Worm (Caenorhabditis elegans) whole organism, L4 larva: ENCODE results near the gene F59A1.11.

ENCODE experiments used
- R02D3.7 ChIP-seq: fragments of 150-350 bp; sonication (generic microtip); optimal IDR thresholded peaks from 3 replicates; lab custom pipeline; 2014; ENCODE audit warnings: missing biosample characterization, missing genetic modification characterization
- T26A8.4 ChIP-seq: fragments of 200-800 bp; sonication (Bioruptor generic); IDR thresholded peaks from 2 replicates; pipeline ENCODE4 v1.3.6; 2022; ENCODE audit warnings: missing genetic modification characterization, missing compliant biosample characterization
- Y48G9A.11 ChIP-seq: fragments of 200-800 bp; sonication (Bioruptor generic); IDR thresholded peaks from 2 replicates; pipeline ENCODE4 v1.3.6; 2022; ENCODE audit warnings: missing genetic modification reagents, missing genetic modification characterization, missing compliant biosample characterization
- Y75B8A.6 ChIP-seq: fragments of 200-800 bp; sonication (Bioruptor generic); IDR thresholded peaks from 2 replicates; pipeline ENCODE4 v1.3.6; 2022; ENCODE audit warnings: missing genetic modification reagents, missing genetic modification characterization, missing compliant biosample characterization
- aha-1 ChIP-seq: fragments of 150-350 bp; peaks from one replicate; lab custom pipeline; 2014; ENCODE audit warnings: missing biosample characterization, missing genetic modification characterization
- aly-2 ChIP-seq: sonication (generic microtip); optimal IDR thresholded peaks from 2 replicates; lab custom pipeline; 2018; ENCODE audit warnings: missing biosample characterization, missing genetic modification characterization
- attf-4 ChIP-seq: sonication (generic microtip); optimal IDR thresholded peaks from 3 replicates; lab custom pipeline; 2017; ENCODE audit warnings: missing biosample characterization, missing genetic modification characterization
- ceh-32 ChIP-seq: sonication (generic microtip); optimal IDR thresholded peaks from 2 replicates; lab custom pipeline; 2016; ENCODE audit warnings: mild to moderate bottlenecking, missing genetic modification characterization, missing compliant biosample characterization; ENCODE audit not compliant: poor library complexity
- ceh-44 ChIP-seq: fragments of 200-800 bp; sonication (Bioruptor generic); IDR thresholded peaks from 2 replicates; pipeline ENCODE4 v1.3.6; 2022; ENCODE audit warnings: missing genetic modification reagents, missing genetic modification characterization, missing compliant biosample characterization
- ceh-62 ChIP-seq: sonication (generic microtip); optimal IDR thresholded peaks from 2 replicates; lab custom pipeline; 2017; ENCODE audit warnings: missing biosample characterization, missing genetic modification characterization
- ceh-82 ChIP-seq: sonication (generic microtip); optimal IDR thresholded peaks from 2 replicates; lab custom pipeline; 2017; ENCODE audit warnings: missing biosample characterization, missing genetic modification characterization
- ces-1 ChIP-seq: fragments of 150-350 bp; sonication (generic microtip); optimal IDR thresholded peaks from 4 replicates; lab custom pipeline; 2014; ENCODE audit warnings: missing biosample characterization, missing genetic modification reagents, missing genetic modification characterization
- cey-2 ChIP-seq: sonication (generic microtip); optimal IDR thresholded peaks from 3 replicates; lab custom pipeline; 2017; ENCODE audit warnings: missing genetic modification characterization, mild to moderate bottlenecking, missing compliant biosample characterization, antibody characterized with exemption, borderline replicate concordance; ENCODE audit not compliant: insufficient read depth
- ctbp-1 ChIP-seq: fragments of 200-800 bp; sonication (Bioruptor generic); IDR thresholded peaks from 2 replicates; pipeline ENCODE4 v1.3.6; 2022; ENCODE audit warnings: missing genetic modification reagents, missing genetic modification characterization, missing compliant biosample characterization
- daf-19 ChIP-seq: fragments of 200-800 bp; sonication (Bioruptor generic); conservative IDR thresholded peaks from 2 replicates; pipeline ENCODE4 v1.3.6; 2022; ENCODE audit warnings: missing genetic modification characterization, missing compliant biosample characterization
- daf-8 ChIP-seq: fragments of 200-800 bp; sonication (Bioruptor generic); IDR thresholded peaks from 2 replicates; pipeline ENCODE4 v1.3.6; 2022; ENCODE audit warnings: missing genetic modification characterization, missing compliant biosample characterization
- dmd-6 ChIP-seq: fragments of 200-800 bp; sonication (Bioruptor generic); IDR thresholded peaks from 2 replicates; pipeline ENCODE4 v1.3.6; 2022; ENCODE audit warnings: missing genetic modification reagents, missing genetic modification characterization, missing compliant biosample characterization
- dmd-9 ChIP-seq: fragments of 200-800 bp; sonication (Bioruptor generic); IDR thresholded peaks from 2 replicates; pipeline ENCODE4 v1.3.6; 2022; ENCODE audit warnings: missing genetic modification reagents, missing genetic modification characterization, missing compliant biosample characterization
- dpl-1 ChIP-seq: fragments of 150-350 bp; optimal IDR thresholded peaks from 2 replicates; lab custom pipeline; 2014; ENCODE audit warnings: missing biosample characterization, missing genetic modification reagents, missing genetic modification characterization
- dve-1 ChIP-seq: sonication (generic microtip); optimal IDR thresholded peaks from 2 replicates; lab custom pipeline; 2017; ENCODE audit warnings: antibody characterized with exemption, mild to moderate bottlenecking, missing genetic modification characterization, missing compliant biosample characterization; ENCODE audit not compliant: insufficient read depth
- egl-27 ChIP-seq: sonication (generic microtip); optimal IDR thresholded peaks from 3 replicates; lab custom pipeline; 2017; ENCODE audit warnings: missing biosample characterization, missing genetic modification reagents, missing genetic modification characterization
- fkh-10 ChIP-seq: fragments of 150-350 bp; optimal IDR thresholded peaks from 2 replicates; lab custom pipeline; 2014; ENCODE audit warnings: missing biosample characterization, missing genetic modification reagents, missing genetic modification characterization
- hif-1 ChIP-seq, 2 experiments: sonication (generic microtip); optimal IDR thresholded peaks; 2 replicates each; lab custom pipeline; 2016 to 2017; ENCODE audit warnings: missing compliant biosample characterization in 2 of 2, missing genetic modification characterization in 2 of 2, missing genetic modification reagents in 2 of 2, missing genotype in 2 of 2, mild to moderate bottlenecking in 1 of 2
- hlh-11 ChIP-seq: fragments of 200-800 bp; sonication (Bioruptor generic); optimal IDR thresholded peaks from 2 replicates; lab custom pipeline; 2018; ENCODE audit warnings: mild to moderate bottlenecking, missing genetic modification characterization, missing compliant biosample characterization
- hlh-30 ChIP-seq: sonication (generic microtip); optimal IDR thresholded peaks from 2 replicates; lab custom pipeline; 2017; ENCODE audit warnings: antibody characterized with exemption, mild to moderate bottlenecking, missing genetic modification characterization, missing compliant biosample characterization; ENCODE audit not compliant: insufficient read depth
- lin-1 ChIP-seq: fragments of 200-800 bp; sonication (Bioruptor generic); IDR thresholded peaks from 2 replicates; pipeline ENCODE4 v1.3.6; 2022; ENCODE audit warnings: missing genetic modification reagents, missing genetic modification characterization, missing compliant biosample characterization
- lin-13 ChIP-seq: fragments of 150-350 bp; optimal IDR thresholded peaks from 2 replicates; lab custom pipeline; 2014; ENCODE audit warnings: missing biosample characterization, missing genetic modification reagents, missing genetic modification characterization
- lin-38 ChIP-seq: fragments of 200-800 bp; sonication (Bioruptor generic); IDR thresholded peaks from 2 replicates; pipeline ENCODE4 v1.3.6; 2022; ENCODE audit warnings: missing genetic modification reagents, missing genetic modification characterization, missing compliant biosample characterization
- mdl-1 ChIP-seq, 2 experiments: fragments of 150-350 bp in 1 of 2; sonication (generic microtip) in 1 of 2; optimal IDR thresholded peaks; 2 replicates each; lab custom pipeline; 2014 to 2017; ENCODE audit warnings: missing biosample characterization in 2 of 2, missing genetic modification characterization in 2 of 2
- mdt-29 ChIP-seq: fragments of 200-800 bp; sonication (Bioruptor generic); IDR thresholded peaks from 2 replicates; pipeline ENCODE4 v1.3.6; 2022; ENCODE audit warnings: missing genetic modification reagents, missing genetic modification characterization, missing compliant biosample characterization
- mep-1 ChIP-seq: fragments of 150-350 bp; sonication (generic microtip); optimal IDR thresholded peaks from 3 replicates; lab custom pipeline; 2014; ENCODE audit warnings: missing biosample characterization, missing genetic modification characterization
- mes-2 ChIP-seq: sonication (generic microtip); optimal IDR thresholded peaks from 2 replicates; lab custom pipeline; 2016; ENCODE audit warnings: missing genotype, mild to moderate bottlenecking, missing genetic modification characterization, missing compliant biosample characterization; ENCODE audit not compliant: poor library complexity, severe bottlenecking
- mxl-2 ChIP-seq: fragments of 200-800 bp; sonication (Bioruptor generic); conservative IDR thresholded peaks from 2 replicates; pipeline ENCODE4 v1.3.6; 2022; ENCODE audit warnings: missing genetic modification reagents, missing genetic modification characterization, missing compliant biosample characterization
- nhr-10 ChIP-seq: fragments of 150-350 bp; optimal IDR thresholded peaks from 2 replicates; lab custom pipeline; 2014; ENCODE audit warnings: missing biosample characterization, missing genetic modification characterization
- nhr-102 ChIP-seq: sonication (generic microtip); optimal IDR thresholded peaks from 2 replicates; lab custom pipeline; 2016; ENCODE audit warnings: mild to moderate bottlenecking, missing genetic modification characterization, moderate library complexity, missing compliant biosample characterization
- nhr-28 ChIP-seq: fragments of 150-350 bp; optimal IDR thresholded peaks from 2 replicates; lab custom pipeline; 2014; ENCODE audit warnings: missing biosample characterization, missing genetic modification characterization
- nhr-41 ChIP-seq: fragments of 200-800 bp; sonication (Bioruptor generic); IDR thresholded peaks from 2 replicates; pipeline ENCODE4 v1.3.6; 2022; ENCODE audit warnings: missing genetic modification reagents, missing genetic modification characterization, missing compliant biosample characterization
- nhr-6 ChIP-seq: fragments of 150-350 bp; optimal IDR thresholded peaks from 2 replicates; lab custom pipeline; 2014; ENCODE audit warnings: missing biosample characterization, missing genetic modification characterization
- nhr-77 ChIP-seq: fragments of 150-350 bp; optimal IDR thresholded peaks from 2 replicates; lab custom pipeline; 2014; ENCODE audit warnings: missing biosample characterization, missing genetic modification characterization
- php-3 ChIP-seq: fragments of 200-800 bp; sonication (Bioruptor generic); IDR thresholded peaks from 2 replicates; pipeline ENCODE4 v1.3.6; 2022; ENCODE audit warnings: missing genetic modification reagents, missing genetic modification characterization, missing compliant biosample characterization
- saeg-2 ChIP-seq: fragments of 200-800 bp; sonication (Bioruptor generic); IDR thresholded peaks from 2 replicates; pipeline ENCODE4 v1.3.6; 2022; ENCODE audit warnings: missing genetic modification reagents, missing genetic modification characterization, missing compliant biosample characterization
- sdz-12 ChIP-seq: fragments of 200-800 bp; sonication (Bioruptor generic); optimal IDR thresholded peaks from 2 replicates; lab custom pipeline; 2018; ENCODE audit warnings: mild to moderate bottlenecking, missing genetic modification characterization, missing compliant biosample characterization
- set-16 ChIP-seq: fragments of 200-800 bp; sonication (Bioruptor generic); IDR thresholded peaks from 2 replicates; pipeline ENCODE4 v1.3.6; 2022; ENCODE audit warnings: missing genetic modification reagents, missing genetic modification characterization, missing compliant biosample characterization
- tag-97 ChIP-seq: fragments of 200-800 bp; sonication (Bioruptor generic); IDR thresholded peaks from 2 replicates; pipeline ENCODE4 v1.3.6; 2022; ENCODE audit warnings: missing genetic modification characterization, missing compliant biosample characterization
- tra-1 ChIP-seq: fragments of 200-800 bp; sonication (Bioruptor generic); IDR thresholded peaks from 2 replicates; pipeline ENCODE4 v1.3.6; 2022; ENCODE audit warnings: missing genetic modification reagents, missing genetic modification characterization, missing compliant biosample characterization
- unc-130 ChIP-seq: sonication (generic microtip); optimal IDR thresholded peaks from 2 replicates; lab custom pipeline; 2016; ENCODE audit warnings: missing genetic modification reagents, missing genetic modification characterization, missing compliant biosample characterization
- zip-11 ChIP-seq: fragments of 200-800 bp; sonication (Bioruptor generic); IDR thresholded peaks from 2 replicates; pipeline ENCODE4 v1.3.6; 2022; ENCODE audit warnings: missing genetic modification characterization, missing compliant biosample characterization

Gene F59A1.11

DNA sequence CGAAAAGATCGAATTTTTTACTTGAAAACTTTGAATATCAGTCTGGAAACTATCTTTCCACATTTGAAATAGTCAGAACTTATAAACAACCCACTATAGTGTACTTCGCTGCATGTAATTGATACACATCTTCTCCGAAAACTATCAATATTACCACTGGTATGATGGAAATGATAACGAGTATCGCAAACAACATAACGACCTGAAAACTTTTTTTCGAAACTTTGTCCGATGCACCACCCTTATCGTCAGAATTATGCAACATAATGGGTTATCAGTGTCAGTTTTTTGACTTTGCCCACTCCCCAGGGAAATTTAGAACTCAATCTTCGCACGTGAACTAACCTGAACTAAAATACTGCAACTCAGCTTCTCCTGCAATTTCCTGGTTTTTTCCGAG lies 3.5 kb downstream of the F59A1.11 start (continued):
- TF ChIP-seq mes-2 (tag; lab: Kevin White, UChicago) (no peak), mdt-29 (GFP tag; lab: Robert Waterston, UW) (no peak), R02D3.7 (tag; lab: Kevin White, UChicago) (no peak), tra-1 (GFP tag; lab: Robert Waterston, UW) (0 out of 2 replicates have a peak, but pooled peaks have one; percentile 34), ces-1 (no peak), ceh-44 (GFP tag; lab: Robert Waterston, UW) (no peak)
- TF ChIP-seq, all 104 proteins: peak for 8

DNA sequence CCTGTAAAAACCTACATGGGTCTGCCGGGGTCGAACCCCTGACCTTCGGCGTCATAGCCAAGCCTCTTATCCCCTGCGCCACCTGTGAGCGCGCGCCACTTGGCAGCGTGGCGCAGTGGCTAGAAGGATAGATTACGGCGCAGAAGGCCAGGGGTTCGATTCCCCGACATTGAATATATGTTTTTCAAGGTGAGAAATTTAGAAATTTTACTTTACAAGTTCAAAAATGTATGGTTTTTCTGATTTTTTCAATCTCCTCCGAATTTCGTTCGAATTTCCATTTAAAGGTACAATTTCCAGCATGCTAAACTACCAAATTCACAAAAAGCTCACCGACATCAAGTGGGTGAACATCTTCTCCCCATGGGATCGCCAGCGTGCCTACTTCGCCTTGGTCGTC lies 5.8 kb downstream of the F59A1.11 start, which contains the start of gene dgat-2:
Gene dgat-2, plus strand, starts transcription at position 301 of the 400 bp plus-strand sequence.
- TF ChIP-seq set-16 (GFP tag; lab: Robert Waterston, UW) (peak; percentile 66), aha-1 (tag; lab: Kevin White, UChicago) (peak; percentile 19), hif-1 (tag; optimal IDR thresholded peaks at IDR 0.05; lab: Kevin White, UChicago) (no peak)

DNA sequence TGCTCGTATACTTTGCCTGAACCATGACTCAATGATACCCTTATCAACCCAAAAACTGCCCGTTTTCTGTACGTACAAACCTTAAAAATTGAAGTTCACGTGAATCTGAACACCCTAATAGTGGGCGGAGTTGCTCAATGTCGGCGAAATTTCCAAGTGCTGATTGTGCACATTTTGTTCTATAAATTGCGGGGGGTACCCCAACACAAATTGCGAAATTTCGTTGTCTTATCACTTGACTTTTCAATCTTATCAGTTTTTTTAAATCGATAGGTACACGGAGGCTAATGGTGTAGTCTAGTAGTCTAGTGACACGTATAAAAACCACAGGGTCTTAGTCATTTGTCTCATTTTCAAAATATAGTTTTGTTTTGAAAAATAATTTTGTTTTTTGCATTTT lies 6.6 kb downstream of the F59A1.11 start, which contains the start of gene fbxa-108:
Gene fbxa-108, minus strand, starts transcription at position 158 of the 400 bp plus-strand sequence.
- TF ChIP-seq zip-11: no peak
- TF ChIP-seq php-3 (GFP tag; lab: Robert Waterston, UW): peak; percentile 85
- no peak for TF ChIP-seq dmd-9 (GFP tag; lab: Robert Waterston, UW)
- TF ChIP-seq ctbp-1 (GFP tag; lab: Robert Waterston, UW): no peak
- TF ChIP-seq attf-4: no peak
- peak; percentile 90 for TF ChIP-seq nhr-77 (tag; lab: Kevin White, UChicago)
- no peak for TF ChIP-seq tag-97 (GFP tag; lab: Robert Waterston, UW)
- TF ChIP-seq cey-2 (tag; lab: Kevin White, UChicago): peak; percentile 40
- TF ChIP-seq ceh-82 (tag; lab: Kevin White, UChicago): no peak
- peak; percentile 7 to 45 for TF ChIP-seq hif-1 (tag; optimal IDR thresholded peaks at IDR 0.05; lab: Kevin White, UChicago)
- TF ChIP-seq mep-1 (tag; lab: Kevin White, UChicago): peak; percentile 56
- TF ChIP-seq ceh-62 (tag; lab: Kevin White, UChicago): no peak
- TF ChIP-seq lin-13 (GFP tag; lab: Kevin White, UChicago): peak; percentile 16
- no peak for TF ChIP-seq nhr-41 (GFP tag; lab: Robert Waterston, UW)
- peak; percentile 64; the same call in 1 of the 2 replicates for TF ChIP-seq tra-1 (GFP tag; lab: Robert Waterston, UW)
- no peak for TF ChIP-seq ceh-32 (tag; lab: Kevin White, UChicago)
- TF ChIP-seq sdz-12: no peak
- no peak for TF ChIP-seq aly-2 (tag; lab: Kevin White, UChicago)
- peak; percentile 97 for TF ChIP-seq dmd-6
- TF ChIP-seq aha-1 (tag; lab: Kevin White, UChicago): peak; percentile 94
- no peak for TF ChIP-seq R02D3.7 (tag; lab: Kevin White, UChicago)
- peak; percentile 78 for TF ChIP-seq nhr-102 (tag; lab: Kevin White, UChicago)
- no peak for TF ChIP-seq daf-19
- TF ChIP-seq egl-27: no peak
- no peak for TF ChIP-seq Y75B8A.6 (GFP tag; lab: Robert Waterston, UW)
- peak in 1 of 2 experiments; percentile 32 for TF ChIP-seq mdl-1 (tag; optimal IDR thresholded peaks at IDR 0.05; lab: Kevin White, UChicago)
- no peak for TF ChIP-seq lin-38 (GFP tag; lab: Robert Waterston, UW)
- TF ChIP-seq mxl-2 (GFP tag; lab: Robert Waterston, UW): peak; percentile 87
- peak; percentile 66 for TF ChIP-seq nhr-6 (tag; lab: Kevin White, UChicago)
- no peak for TF ChIP-seq unc-130 (GFP tag; lab: Kevin White, UChicago)
- TF ChIP-seq T26A8.4: no peak
- peak; percentile 48 for TF ChIP-seq nhr-10 (tag; lab: Kevin White, UChicago)
- peak; percentile 93 for TF ChIP-seq dve-1 (tag; lab: Kevin White, UChicago)
- TF ChIP-seq lin-1 (GFP tag; lab: Robert Waterston, UW): peak; percentile 75
- peak; percentile 94 for TF ChIP-seq nhr-28
- TF ChIP-seq hlh-11 (tag; lab: Kevin White, UChicago): peak; percentile 89
- no peak for TF ChIP-seq Y48G9A.11 (GFP tag; lab: Robert Waterston, UW)
- no peak for TF ChIP-seq fkh-10 (GFP tag; lab: Kevin White, UChicago)
- TF ChIP-seq daf-8 (GFP tag; lab: Robert Waterston, UW): no peak
- TF ChIP-seq dpl-1 (GFP tag; lab: Kevin White, UChicago): no peak
- TF ChIP-seq saeg-2 (GFP tag; lab: Robert Waterston, UW): no peak
- TF ChIP-seq hlh-30: peak; percentile 46
